Fruit fly (Drosophila melanogaster) whole organism, pupa: ENCODE measurements around the gene stv.
A peak's percentile ranks its signal among the peaks of the same experiment; 100 is the strongest.

ENCODE experiments used
- CG12605 ChIP-seq: fragments of 200-800 bp; sonication (Bioruptor generic); IDR thresholded peaks from 2 replicates; pipeline ENCODE4 v1.3.6; 2022; ENCODE audit warnings: missing biosample characterization, missing genetic modification characterization
- CG13204 ChIP-seq: fragments of 200-800 bp; sonication (Bioruptor generic); optimal IDR thresholded peaks from 2 replicates; lab custom pipeline; 2018; ENCODE audit warnings: missing biosample characterization, mild to moderate bottlenecking, missing genetic modification characterization, moderate library complexity
- CG14655 ChIP-seq: fragments of 200-800 bp; sonication (Bioruptor generic); optimal IDR thresholded peaks from 3 replicates; lab custom pipeline; 2017; ENCODE audit warnings: mild to moderate bottlenecking, missing biosample characterization, missing genetic modification reagents, missing genetic modification characterization
- CG15710 ChIP-seq: fragments of 200-800 bp; sonication (Bioruptor generic); optimal IDR thresholded peaks from 2 replicates; lab custom pipeline; 2018; ENCODE audit warnings: missing biosample characterization, mild to moderate bottlenecking, missing genetic modification characterization, moderate library complexity
- CG9948 ChIP-seq: fragments of 200-800 bp; sonication (Bioruptor generic); optimal IDR thresholded peaks from 2 replicates; lab custom pipeline; 2018; ENCODE audit warnings: missing biosample characterization, mild to moderate bottlenecking, missing genetic modification characterization, moderate library complexity
- D1 ChIP-seq: fragments of 200-800 bp; sonication (Bioruptor generic); optimal IDR thresholded peaks from 2 replicates; lab custom pipeline; 2018; ENCODE audit warnings: missing biosample characterization, mild to moderate bottlenecking, missing genetic modification characterization, moderate library complexity
- Ets98B ChIP-seq: fragments of 200-800 bp; sonication (Bioruptor generic); IDR thresholded peaks from 2 replicates; pipeline ENCODE4 v1.3.6; 2022; ENCODE audit warnings: missing biosample characterization, missing genetic modification characterization
- rn ChIP-seq: fragments of 200-800 bp; sonication (Bioruptor generic); IDR thresholded peaks from 2 replicates; pipeline ENCODE4 v1.3.6; 2022; ENCODE audit warnings: missing biosample characterization, missing genetic modification characterization

DNA sequence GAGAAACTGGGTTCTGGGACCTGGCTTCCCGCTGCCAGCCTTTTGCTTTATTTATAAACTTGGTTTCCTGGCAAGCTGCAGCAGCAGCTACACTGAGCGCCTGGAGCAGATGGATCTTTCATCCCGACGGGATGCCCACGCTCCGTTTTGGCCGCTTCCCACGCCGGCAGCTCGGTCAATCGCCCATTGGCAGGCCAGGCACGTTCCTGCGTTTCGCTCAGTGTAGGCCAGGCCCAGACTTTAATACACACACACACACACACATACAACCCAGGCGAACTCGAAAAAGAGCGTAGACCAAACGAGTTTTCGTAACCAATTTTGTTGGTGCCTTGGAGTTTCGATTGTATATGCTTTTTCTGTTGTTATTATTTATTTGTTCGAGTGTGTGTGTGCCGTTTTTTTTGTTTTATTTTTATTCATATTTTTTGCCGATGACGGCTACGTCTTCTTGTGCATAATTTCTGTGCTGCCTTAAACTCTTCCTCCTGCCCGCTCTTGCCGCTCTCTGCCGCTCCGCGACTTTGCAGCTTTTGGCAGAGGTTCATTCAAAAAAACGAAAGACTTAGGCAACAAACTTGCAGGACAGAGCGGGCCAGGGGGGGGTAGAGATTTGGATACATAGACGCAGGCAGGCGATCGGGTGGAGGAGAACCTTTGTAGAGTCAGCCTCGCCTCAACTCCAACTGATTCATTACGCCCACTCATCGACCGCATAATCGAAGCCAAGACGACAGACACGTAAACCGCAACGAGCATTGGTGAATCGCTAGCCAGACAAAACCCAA is 22.8 kb downstream of the stv start:
- TF ChIP-seq CG13204 (GFP tag; lab: Kevin White, UChicago) (peak; percentile 86), D1 (tag; lab: Kevin White, UChicago) (no peak), CG14655 (GFP tag; lab: Kevin White, UChicago) (no peak), Ets98B (GFP tag; lab: Robert Waterston, UW) (peak; percentile 85), CG9948 (peak; percentile 77), CG12605 (GFP tag; lab: Robert Waterston, UW) (peak; percentile 54; the same call in 1 of the 2 replicates), CG15710 (tag; lab: Kevin White, UChicago) (peak; percentile 82), rn (GFP tag; lab: Robert Waterston, UW) (peak; percentile 57)
